Worm (Caenorhabditis elegans) whole organism, midembryonic: Measurements from ENCODE around the gene faah-3.

Source experiments
- T22C8.4 ChIP-seq: fragments of 200-800 bp; sonication (Bioruptor generic); IDR thresholded peaks from 2 replicates; pipeline ENCODE4 v1.3.6; 2022; ENCODE audit warnings: missing genetic modification characterization, missing compliant biosample characterization
- cog-1 ChIP-seq: sonication (generic microtip); optimal IDR thresholded peaks from 2 replicates; lab custom pipeline; 2016; ENCODE audit warnings: missing genetic modification characterization, missing compliant biosample characterization
- flt-1 ChIP-seq: fragments of 200-800 bp; sonication (Bioruptor generic); IDR thresholded peaks from 2 replicates; pipeline ENCODE4 v1.3.6; 2022; ENCODE audit warnings: missing genetic modification characterization, missing compliant biosample characterization
- med-1 ChIP-seq: sonication (generic microtip); optimal IDR thresholded peaks from 2 replicates; lab custom pipeline; 2017; ENCODE audit warnings: missing genetic modification characterization, mild to moderate bottlenecking, missing compliant biosample characterization, antibody characterized with exemption, missing genetic modification reagents; ENCODE audit not compliant: insufficient read depth
- ref-1 ChIP-seq: fragments of 200-800 bp; sonication (Bioruptor generic); conservative IDR thresholded peaks from 2 replicates; pipeline ENCODE4 v1.3.6; 2022; ENCODE audit warnings: missing genetic modification reagents, missing genetic modification characterization, missing compliant biosample characterization
- tab-1 ChIP-seq: fragments of 200-800 bp; sonication (Bioruptor generic); IDR thresholded peaks from 2 replicates; pipeline ENCODE4 v1.3.6; 2022; ENCODE audit warnings: missing genetic modification characterization, missing compliant biosample characterization
- ztf-23 ChIP-seq: fragments of 200-800 bp; sonication (Bioruptor generic); IDR thresholded peaks from 2 replicates; pipeline ENCODE4 v1.3.6; 2022; ENCODE audit warnings: missing genetic modification reagents, missing genetic modification characterization, missing compliant biosample characterization
- ztf-29 ChIP-seq: fragments of 200-800 bp; sonication (Bioruptor generic); IDR thresholded peaks from 2 replicates; pipeline ENCODE4 v1.3.6; 2022; ENCODE audit warnings: missing genetic modification reagents, missing genetic modification characterization, missing compliant biosample characterization

- TF ChIP-seq cog-1 (tag; lab: Kevin White, UChicago) (no peak), tab-1 (no peak), ztf-29 (GFP tag; lab: Robert Waterston, UW) (no peak), med-1 (GFP tag; lab: Kevin White, UChicago) (no peak), flt-1 (no peak), T22C8.4 (GFP tag; lab: Robert Waterston, UW) (no peak), ztf-23 (GFP tag; lab: Robert Waterston, UW) (no peak), ref-1 (GFP tag; lab: Robert Waterston, UW) (no peak)
Observed at ce11 chrIV:961862-962261, 16.4 kb upstream of the faah-3 start.
